Fruit fly (Drosophila melanogaster): ENCODE data around the gene CG32189.
"Not testable (repeated sequence)": the region's sequence is repeated elsewhere in the genome, so short reads cannot be mapped to it uniquely, and the experiment has no call there.

The CG32189 gene

dm6 chr3L:17835074-17835473 is at the start of gene CG32189:
Gene CG32189 (minus strand): TSS chr3L:17835174.
- TF ChIP-seq CG12768 (GFP tag; optimal IDR thresholded peaks at IDR 0.05) (no peak), pad (GFP tag; optimal IDR thresholded peaks at IDR 0.05) (no peak), cnc (optimal IDR thresholded peaks at IDR 0.05) (no peak), CG7101 (tag; optimal IDR thresholded peaks at IDR 0.05) (no peak), Crg-1 (GFP tag; optimal IDR thresholded peaks at IDR 0.05) (no peak), Clk (GFP tag; optimal IDR thresholded peaks at IDR 0.05) (no peak), kay (GFP tag; ENCODE audit: borderline replicate concordance) (no peak), ovo (GFP tag; optimal IDR thresholded peaks at IDR 0.05) (no peak), CG33017 (tag; optimal IDR thresholded peaks at IDR 0.05) (no peak), CG7045 (GFP tag; optimal IDR thresholded peaks at IDR 0.05) (no peak), CG11617 (GFP tag; optimal IDR thresholded peaks at IDR 0.05) (no peak), CG1620 (GFP tag; optimal IDR thresholded peaks at IDR 0.05) (no peak), cic (GFP tag; optimal IDR thresholded peaks at IDR 0.05) (no peak), CG14711 (tag; optimal IDR thresholded peaks at IDR 0.05) (no peak)

dm6 chr3L:17884276-17884675 is 49.3 kb upstream of the CG32189 start, which contains the start of gene CG5506:
Gene CG5506 (minus strand): TSS chr3L:17884376.
- TF ChIP-seq CG14711 (tag; optimal IDR thresholded peaks at IDR 0.05), result no peak

- TF ChIP-seq ovo (GFP tag; optimal IDR thresholded peaks at IDR 0.05), result peak; percentile 19
- TF ChIP-seq kay (GFP tag; ENCODE audit: borderline replicate concordance), result peak; percentile 80
- TF ChIP-seq CG12768 (GFP tag; optimal IDR thresholded peaks at IDR 0.05), result peak; percentile 13
- peak; percentile 11 for TF ChIP-seq Mnt (GFP tag; optimal IDR thresholded peaks at IDR 0.05)
- no peak for TF ChIP-seq Hr96 (GFP tag; optimal IDR thresholded peaks at IDR 0.05)
These were observed 43.9 kb upstream of the CG32189 start, which contains the start of gene CG7408 for dm6 chr3L:17878781-17879360. Gene CG7408 (plus strand): TSS chr3L:17879096.

dm6 chr3L:17858174-17858573 is 23.2 kb upstream of the CG32189 start, which contains the start of gene CG34002:
Gene CG34002 (plus strand): TSS chr3L:17858474.
- TF ChIP-seq kay (GFP tag; ENCODE audit: borderline replicate concordance); CG5204 (GFP tag; optimal IDR thresholded peaks at IDR 0.05); CG7045 (GFP tag; optimal IDR thresholded peaks at IDR 0.05): not testable (repeated sequence)

- peak; percentile 92 for TF ChIP-seq CG11617 (GFP tag; optimal IDR thresholded peaks at IDR 0.05)
- TF ChIP-seq CG7101 (tag; optimal IDR thresholded peaks at IDR 0.05), result peak; percentile 82
- TF ChIP-seq kay (GFP tag; ENCODE audit: borderline replicate concordance), result no peak
- peak; percentile 80 for TF ChIP-seq CG33017 (tag; optimal IDR thresholded peaks at IDR 0.05)
- TF ChIP-seq CG1620 (GFP tag; optimal IDR thresholded peaks at IDR 0.05), result peak; percentile 3
- no peak for TF ChIP-seq cic (GFP tag; optimal IDR thresholded peaks at IDR 0.05)
- TF ChIP-seq Clk (GFP tag; optimal IDR thresholded peaks at IDR 0.05), result peak; percentile 7
- no peak for TF ChIP-seq cnc (optimal IDR thresholded peaks at IDR 0.05)
- peak; percentile 77 for TF ChIP-seq bab1 (GFP tag; optimal IDR thresholded peaks at IDR 0.05)
- TF ChIP-seq ovo (GFP tag; optimal IDR thresholded peaks at IDR 0.05), result peak; percentile 16
- peak; percentile 57 for TF ChIP-seq Mnt (GFP tag; optimal IDR thresholded peaks at IDR 0.05)
- TF ChIP-seq CG5204 (GFP tag; optimal IDR thresholded peaks at IDR 0.05), result peak; percentile 54
- TF ChIP-seq CG12768 (GFP tag; optimal IDR thresholded peaks at IDR 0.05), result peak; percentile 74
- peak; percentile 64 for TF ChIP-seq tj (GFP tag; optimal IDR thresholded peaks at IDR 0.05)
- peak; percentile 81 for TF ChIP-seq CG7045 (GFP tag; optimal IDR thresholded peaks at IDR 0.05)
- peak; percentile 73 for TF ChIP-seq pad (GFP tag; optimal IDR thresholded peaks at IDR 0.05)
- TF ChIP-seq CG14711 (tag; optimal IDR thresholded peaks at IDR 0.05), result peak; percentile 95
- peak; percentile 56 for TF ChIP-seq Hr96 (GFP tag; optimal IDR thresholded peaks at IDR 0.05)
- peak; percentile 61 for TF ChIP-seq toe (GFP tag; optimal IDR thresholded peaks at IDR 0.05)
- TF ChIP-seq Crg-1 (GFP tag; optimal IDR thresholded peaks at IDR 0.05), result peak; percentile 32
These were observed 21.9 kb upstream of the CG32189 start, which contains the start of gene CG5535 for dm6 chr3L:17856655-17857479. Gene CG5535 (minus strand): TSS chr3L:17856794.

- TF ChIP-seq cnc (optimal IDR thresholded peaks at IDR 0.05), result no peak
- TF ChIP-seq bab1 (GFP tag; optimal IDR thresholded peaks at IDR 0.05), result peak; percentile 35
These were observed 14.5 kb upstream of the CG32189 start, which contains the start of gene TrpRS-m for dm6 chr3L:17849517-17849916. Gene TrpRS-m (plus strand): TSS chr3L:17849727.

dm6 chr3L:17846982-17847355 is 12.0 kb upstream of the CG32189 start:
- TF ChIP-seq ovo (GFP tag; optimal IDR thresholded peaks at IDR 0.05) (no peak), CG7101 (tag; optimal IDR thresholded peaks at IDR 0.05) (no peak), CG12768 (GFP tag; optimal IDR thresholded peaks at IDR 0.05) (no peak), bab1 (GFP tag; optimal IDR thresholded peaks at IDR 0.05) (peak; percentile 27), Crg-1 (GFP tag; optimal IDR thresholded peaks at IDR 0.05) (no peak), cnc (optimal IDR thresholded peaks at IDR 0.05) (no peak), cic (GFP tag; optimal IDR thresholded peaks at IDR 0.05) (no peak), Mnt (GFP tag; optimal IDR thresholded peaks at IDR 0.05) (peak; percentile 2), Clk (GFP tag; optimal IDR thresholded peaks at IDR 0.05) (no peak), kay (GFP tag; ENCODE audit: borderline replicate concordance) (no peak), CG7045 (GFP tag; optimal IDR thresholded peaks at IDR 0.05) (peak; percentile 20), tj (GFP tag; optimal IDR thresholded peaks at IDR 0.05) (no peak), CG33017 (tag; optimal IDR thresholded peaks at IDR 0.05) (no peak), CG5204 (GFP tag; optimal IDR thresholded peaks at IDR 0.05) (no peak), Hr96 (GFP tag; optimal IDR thresholded peaks at IDR 0.05) (peak; percentile 57), toe (GFP tag; optimal IDR thresholded peaks at IDR 0.05) (peak; percentile 55), CG1620 (GFP tag; optimal IDR thresholded peaks at IDR 0.05) (no peak), pad (GFP tag; optimal IDR thresholded peaks at IDR 0.05) (no peak), CG11617 (GFP tag; optimal IDR thresholded peaks at IDR 0.05) (peak; percentile 13)
